Worm (Caenorhabditis elegans) whole organism, L2 larva: ENCODE measurements around the gene lect-2.

ENCODE experiments used
- C34F6.9 ChIP-seq: fragments of 150-350 bp; optimal IDR thresholded peaks from 2 replicates; lab custom pipeline; 2014; ENCODE audit warnings: missing biosample characterization, missing genetic modification characterization
- F13H6.1 ChIP-seq: sonication (generic microtip); optimal IDR thresholded peaks from 2 replicates; lab custom pipeline; 2016; ENCODE audit warnings: missing genetic modification characterization, missing compliant biosample characterization
- R02D3.7 ChIP-seq: fragments of 150-350 bp; optimal IDR thresholded peaks from 2 replicates; lab custom pipeline; 2014; ENCODE audit warnings: missing biosample characterization, missing genetic modification characterization
- Y55F3AM.14 ChIP-seq: fragments of 200-800 bp; sonication (Bioruptor generic); optimal IDR thresholded peaks from 2 replicates; lab custom pipeline; 2018; ENCODE audit warnings: mild to moderate bottlenecking, missing genetic modification characterization, missing compliant biosample characterization
- ZK546.5 ChIP-seq: sonication (generic microtip); optimal IDR thresholded peaks from 2 replicates; lab custom pipeline; 2017; ENCODE audit warnings: missing biosample characterization, missing genetic modification characterization
- alr-1 ChIP-seq: fragments of 150-350 bp; optimal IDR thresholded peaks from 2 replicates; lab custom pipeline; 2014; ENCODE audit warnings: missing biosample characterization, missing genetic modification characterization
- aly-2 ChIP-seq: fragments of 150-350 bp; optimal IDR thresholded peaks from 2 replicates; lab custom pipeline; 2014; ENCODE audit warnings: missing biosample characterization, missing genetic modification characterization
- ama-1 ChIP-seq: fragments of 150-350 bp; optimal IDR thresholded peaks from 2 replicates; lab custom pipeline; 2018; ENCODE audit warnings: inconsistent platforms
- blmp-1 ChIP-seq: sonication (generic microtip); optimal IDR thresholded peaks from 2 replicates; lab custom pipeline; 2017; ENCODE audit warnings: missing genetic modification characterization, mild to moderate bottlenecking, missing compliant biosample characterization, antibody characterized with exemption, moderate library complexity; ENCODE audit not compliant: insufficient read depth
- ceh-16 ChIP-seq: fragments of 150-350 bp; optimal IDR thresholded peaks from 2 replicates; lab custom pipeline; 2014; ENCODE audit warnings: missing biosample characterization, missing genetic modification characterization
- ceh-82 ChIP-seq: fragments of 150-350 bp; optimal IDR thresholded peaks from 2 replicates; lab custom pipeline; 2014; ENCODE audit warnings: missing biosample characterization, missing genetic modification characterization
- crh-2 ChIP-seq: sonication (generic microtip); optimal IDR thresholded peaks from 2 replicates; lab custom pipeline; 2017; ENCODE audit warnings: missing biosample characterization, missing genetic modification characterization
- dmd-4 ChIP-seq: sonication (generic microtip); optimal IDR thresholded peaks from 2 replicates; lab custom pipeline; 2017; ENCODE audit warnings: missing biosample characterization, missing genetic modification characterization
- egl-27 ChIP-seq: sonication (generic microtip); optimal IDR thresholded peaks from 3 replicates; lab custom pipeline; 2017; ENCODE audit warnings: missing biosample characterization, missing genetic modification reagents, missing genetic modification characterization
- elt-1 ChIP-seq: fragments of 150-350 bp; optimal IDR thresholded peaks from 2 replicates; lab custom pipeline; 2014; ENCODE audit warnings: missing biosample characterization, missing genetic modification characterization
- fos-1 ChIP-seq: fragments of 150-350 bp; optimal IDR thresholded peaks from 2 replicates; lab custom pipeline; 2014; ENCODE audit warnings: missing biosample characterization, missing genetic modification characterization
- gmeb-1 ChIP-seq: fragments of 150-350 bp; optimal IDR thresholded peaks from 2 replicates; lab custom pipeline; 2014; ENCODE audit warnings: missing biosample characterization, missing genetic modification characterization
- lin-13 ChIP-seq: fragments of 150-350 bp; optimal IDR thresholded peaks from 2 replicates; lab custom pipeline; 2014; ENCODE audit warnings: missing biosample characterization, missing genetic modification reagents, missing genetic modification characterization
- lin-39 ChIP-seq: fragments of 150-350 bp; optimal IDR thresholded peaks from 2 replicates; lab custom pipeline; 2014; ENCODE audit warnings: missing biosample characterization, missing genetic modification reagents, missing genetic modification characterization
- lsy-2 ChIP-seq, 2 experiments: fragments of 150-350 bp in 1 of 2; sonication (generic microtip) in 1 of 2; optimal IDR thresholded peaks; 2 replicates each; lab custom pipeline; 2014 to 2017; ENCODE audit warnings: missing biosample characterization in 2 of 2, missing genetic modification characterization in 2 of 2
- mbf-1 ChIP-seq: sonication (generic microtip); optimal IDR thresholded peaks from 2 replicates; lab custom pipeline; 2017; ENCODE audit warnings: missing biosample characterization, missing genetic modification characterization
- mdl-1 ChIP-seq, 2 experiments: fragments of 150-350 bp in 1 of 2; sonication (generic microtip) in 1 of 2; optimal IDR thresholded peaks; 2 replicates each; lab custom pipeline; 2017; ENCODE audit warnings: missing biosample characterization in 2 of 2, missing genetic modification characterization in 2 of 2
- nhr-10 ChIP-seq: sonication (generic microtip); optimal IDR thresholded peaks from 2 replicates; lab custom pipeline; 2017; ENCODE audit warnings: missing biosample characterization, missing genetic modification characterization
- nhr-11 ChIP-seq: fragments of 150-350 bp; optimal IDR thresholded peaks from 2 replicates; lab custom pipeline; 2014; ENCODE audit warnings: missing biosample characterization, missing genetic modification characterization
- nhr-12 ChIP-seq: fragments of 150-350 bp; optimal IDR thresholded peaks from 2 replicates; lab custom pipeline; 2014; ENCODE audit warnings: missing biosample characterization, missing genetic modification characterization
- nhr-129 ChIP-seq: fragments of 150-350 bp; optimal IDR thresholded peaks from 2 replicates; lab custom pipeline; 2014; ENCODE audit warnings: missing biosample characterization, missing genetic modification characterization
- nhr-21 ChIP-seq: fragments of 150-350 bp; optimal IDR thresholded peaks from 2 replicates; lab custom pipeline; 2014; ENCODE audit warnings: missing biosample characterization, missing genetic modification characterization
- nhr-23 ChIP-seq: fragments of 150-350 bp; optimal IDR thresholded peaks from 2 replicates; lab custom pipeline; 2014; ENCODE audit warnings: missing biosample characterization, missing genetic modification reagents, missing genetic modification characterization
- nhr-237 ChIP-seq: fragments of 150-350 bp; optimal IDR thresholded peaks from 2 replicates; lab custom pipeline; 2014; ENCODE audit warnings: missing biosample characterization, missing genetic modification characterization
- nhr-25 ChIP-seq: fragments of 150-350 bp; sonication (generic microtip); optimal IDR thresholded peaks from 3 replicates; lab custom pipeline; 2014; ENCODE audit warnings: missing biosample characterization, missing genetic modification characterization
- nhr-77 ChIP-seq: fragments of 150-350 bp; optimal IDR thresholded peaks from 2 replicates; lab custom pipeline; 2014; ENCODE audit warnings: missing biosample characterization, missing genetic modification characterization
- peb-1 ChIP-seq: fragments of 150-350 bp; optimal IDR thresholded peaks from 2 replicates; lab custom pipeline; 2014; ENCODE audit warnings: missing biosample characterization, missing genetic modification characterization
- sem-4 ChIP-seq: fragments of 150-350 bp; optimal IDR thresholded peaks from 2 replicates; lab custom pipeline; 2014; ENCODE audit warnings: missing biosample characterization, missing genetic modification reagents, missing genetic modification characterization
- sma-3 ChIP-seq: sonication (generic microtip); optimal IDR thresholded peaks from 2 replicates; lab custom pipeline; 2016; ENCODE audit warnings: missing genetic modification reagents, missing genetic modification characterization, missing compliant biosample characterization
- sma-9 ChIP-seq, 2 experiments: fragments of 150-350 bp in 1 of 2; sonication (generic microtip) in 1 of 2; optimal IDR thresholded peaks; 2 replicates each; lab custom pipeline; 2014 to 2016; ENCODE audit warnings: missing genetic modification characterization in 2 of 2, mild to moderate bottlenecking in 1 of 2, missing biosample characterization in 1 of 2, missing compliant biosample characterization in 1 of 2, missing genetic modification reagents in 1 of 2, moderate library complexity in 1 of 2
- snpc-4 ChIP-seq: fragments of 150-350 bp; optimal IDR thresholded peaks from 2 replicates; lab custom pipeline; 2014; ENCODE audit warnings: missing biosample characterization, missing genetic modification characterization
- unc-55 ChIP-seq: fragments of 150-350 bp; sonication (generic microtip); optimal IDR thresholded peaks from 3 replicates; lab custom pipeline; 2014; ENCODE audit warnings: missing biosample characterization, missing genetic modification reagents, missing genetic modification characterization
- zag-1 ChIP-seq: fragments of 150-350 bp; optimal IDR thresholded peaks from 2 replicates; lab custom pipeline; 2014; ENCODE audit warnings: missing biosample characterization, missing genetic modification characterization
- ztf-1 ChIP-seq: fragments of 200-800 bp; sonication (Bioruptor generic); conservative IDR thresholded peaks from 2 replicates; pipeline ENCODE4 v1.3.6; 2022; ENCODE audit warnings: missing genetic modification characterization, missing compliant biosample characterization
- ztf-11 ChIP-seq: sonication (generic microtip); optimal IDR thresholded peaks from 2 replicates; lab custom pipeline; 2017; ENCODE audit warnings: missing biosample characterization, missing genetic modification characterization

Gene lect-2

DNA sequence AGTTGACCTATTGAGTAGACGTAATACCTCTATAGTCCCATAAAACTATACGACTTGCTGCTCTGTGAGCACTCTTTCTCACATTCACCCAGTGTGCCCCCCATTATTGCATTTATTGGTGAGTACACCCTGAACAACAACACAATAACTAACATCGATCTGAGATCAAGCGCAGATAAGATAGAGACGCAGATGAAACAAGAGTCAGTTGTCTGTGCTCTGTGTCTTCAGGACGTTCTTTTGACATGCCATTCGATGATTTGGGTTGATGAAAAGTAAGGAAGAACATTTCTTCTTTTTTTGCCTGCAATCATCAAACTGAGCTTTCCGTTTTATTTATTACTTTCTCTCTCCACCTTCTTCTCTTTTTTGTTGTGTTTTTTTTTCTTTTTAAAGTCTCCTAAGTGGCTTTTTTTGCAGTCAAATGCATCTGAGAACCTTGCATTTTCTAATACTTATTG is at the start of gene lect-2:
Gene lect-2, plus strand, starts transcription at position 411 of the 461 bp plus-strand sequence.
- TF ChIP-seq sma-9 (GFP tag; optimal IDR thresholded peaks at IDR 0.05; lab: Kevin White, UChicago) (peak; percentile 65), sma-9 (tag; optimal IDR thresholded peaks at IDR 0.05; lab: Kevin White, UChicago) (no peak), nhr-129 (peak; percentile 40), F13H6.1 (tag; lab: Kevin White, UChicago) (peak; percentile 22), lsy-2 (tag; optimal IDR thresholded peaks at IDR 0.05; lab: Kevin White, UChicago) (peak in 1 of 2 experiments; percentile 28), elt-1 (tag; lab: Kevin White, UChicago) (peak; percentile 39), lin-13 (GFP tag; lab: Kevin White, UChicago) (no peak), ama-1 (lab: Kevin White, UChicago) (no peak), lin-39 (tag; lab: Kevin White, UChicago) (no peak), C34F6.9 (tag; lab: Kevin White, UChicago) (peak; percentile 11)

DNA sequence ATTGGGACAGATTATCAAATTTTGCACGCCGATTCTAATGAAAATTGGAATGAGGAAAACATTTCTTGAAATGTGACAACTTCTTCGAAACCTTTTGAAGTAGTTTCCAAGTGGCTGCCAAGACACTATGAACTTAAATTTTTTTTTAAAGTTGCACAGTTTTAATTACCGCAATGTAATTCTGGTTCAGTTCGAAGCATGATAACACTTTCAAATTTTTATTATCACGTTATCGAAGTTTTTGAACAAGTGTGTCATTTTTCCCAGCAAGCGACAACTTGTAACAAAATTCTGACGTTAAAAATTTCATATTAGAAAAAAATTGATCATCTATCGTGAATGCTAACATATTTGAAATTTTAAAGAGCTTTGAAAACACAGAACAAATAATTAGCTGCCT is 47.8 kb upstream of the lect-2 start:
- TF ChIP-seq fos-1 (tag; lab: Kevin White, UChicago) (peak; percentile 46), nhr-77 (tag; lab: Kevin White, UChicago) (no peak)

DNA sequence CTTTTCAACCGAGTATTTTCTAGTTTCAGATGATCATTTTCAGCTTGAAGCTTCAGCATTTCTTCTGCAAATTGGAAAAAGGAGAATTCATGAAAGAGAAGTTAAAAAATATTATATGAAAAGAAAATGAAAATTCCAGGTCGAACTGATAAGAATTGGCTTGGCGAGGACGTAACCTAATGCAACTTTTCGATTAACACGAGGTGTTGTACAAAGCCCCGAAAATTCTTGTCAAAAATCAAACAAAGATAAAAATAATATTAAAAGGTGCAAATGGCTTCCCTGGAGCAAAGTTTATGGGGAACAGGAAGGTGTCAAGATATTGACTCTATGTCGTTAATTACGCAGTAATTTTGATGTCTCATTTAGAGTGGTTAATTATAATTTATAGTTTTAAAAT is 46.2 kb upstream of the lect-2 start:
- no peak for TF ChIP-seq C34F6.9 (tag; lab: Kevin White, UChicago)
- TF ChIP-seq nhr-23 (tag; lab: Kevin White, UChicago): no peak
- no peak for TF ChIP-seq ceh-16
- TF ChIP-seq ceh-82 (tag; lab: Kevin White, UChicago): no peak
- peak; percentile 48 for TF ChIP-seq fos-1 (tag; lab: Kevin White, UChicago)

DNA sequence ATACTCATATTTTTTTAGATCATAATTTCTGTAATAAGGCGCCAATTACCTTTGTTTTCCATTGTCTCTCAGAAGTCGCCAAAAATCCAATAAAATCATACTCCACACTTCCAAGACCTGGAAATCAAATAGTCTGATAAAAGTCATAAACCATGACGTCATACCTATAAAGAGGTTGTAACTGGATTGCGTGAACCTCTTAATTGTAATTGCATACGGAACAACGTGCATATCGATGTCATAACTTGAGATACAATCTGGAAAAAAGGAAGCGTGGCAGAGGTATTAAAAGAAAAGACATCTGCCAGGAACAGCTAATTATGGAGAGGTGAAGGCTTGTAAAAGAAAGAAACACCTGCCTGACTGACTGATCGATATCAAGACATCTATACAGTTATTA is 45.4 kb upstream of the lect-2 start, which contains the start of gene F10C1.9:
Gene F10C1.9, minus strand, starts transcription at position 197 of the 400 bp plus-strand sequence.
- no peak for TF ChIP-seq crh-2 (tag; lab: Kevin White, UChicago)
- peak; percentile 3 for TF ChIP-seq sma-9 (GFP tag; optimal IDR thresholded peaks at IDR 0.05; lab: Kevin White, UChicago)
- TF ChIP-seq sma-9 (tag; optimal IDR thresholded peaks at IDR 0.05; lab: Kevin White, UChicago): no peak
- no peak for TF ChIP-seq nhr-10 (tag; lab: Kevin White, UChicago)
- TF ChIP-seq nhr-237: no peak
- TF ChIP-seq alr-1 (tag; lab: Kevin White, UChicago): no peak

DNA sequence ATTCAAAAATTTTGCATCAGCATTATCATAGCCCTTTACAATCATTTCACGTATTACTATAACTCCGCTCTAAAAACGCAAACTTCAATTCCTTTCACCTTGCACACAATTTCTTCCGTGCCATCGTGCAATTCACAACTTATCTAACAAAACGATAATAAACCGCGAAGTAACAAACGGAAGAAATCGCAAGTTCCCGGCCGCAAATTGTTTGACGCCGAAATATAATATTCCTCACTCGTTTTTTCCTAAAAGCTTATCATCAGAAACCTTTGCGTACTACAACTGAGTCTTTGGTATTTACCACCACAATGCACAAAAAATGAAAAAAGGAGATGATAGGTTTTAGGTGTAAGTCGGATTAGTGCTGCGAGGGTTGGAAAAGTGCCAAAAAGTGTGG is 43.2 kb upstream of the lect-2 start:
- TF ChIP-seq F13H6.1 (tag; lab: Kevin White, UChicago) (no peak), nhr-129 (no peak), dmd-4 (tag; lab: Kevin White, UChicago) (no peak), fos-1 (tag; lab: Kevin White, UChicago) (peak; percentile 82)

DNA sequence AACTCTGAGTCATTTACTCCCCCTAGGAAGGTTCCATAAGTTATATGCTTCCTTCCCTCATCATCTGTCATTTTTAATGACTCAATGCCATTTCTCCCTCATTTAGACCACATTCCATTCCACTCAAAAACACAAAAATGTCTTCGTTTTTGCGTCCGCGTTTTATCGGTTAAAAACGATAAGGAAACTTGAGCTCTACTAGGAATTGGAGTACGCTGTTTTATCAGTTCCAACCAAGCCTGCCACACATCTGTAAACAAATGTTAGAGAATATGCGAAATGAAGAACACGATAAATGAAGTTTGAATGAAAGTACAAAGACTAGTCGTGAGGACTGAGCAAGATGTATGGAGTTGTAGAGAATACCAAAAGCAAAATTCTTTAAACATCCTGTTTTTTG is 42.1 kb upstream of the lect-2 start:
- TF ChIP-seq lsy-2 (tag; optimal IDR thresholded peaks at IDR 0.05; lab: Kevin White, UChicago) (no peak), nhr-12 (tag; lab: Kevin White, UChicago) (no peak), ztf-1 (GFP tag; lab: Robert Waterston, UW) (no peak), zag-1 (no peak), mbf-1 (no peak), snpc-4 (no peak), egl-27 (tag; lab: Kevin White, UChicago) (no peak), mdl-1 (tag; optimal IDR thresholded peaks at IDR 0.05; lab: Kevin White, UChicago) (no peak), Y55F3AM.14 (GFP tag; lab: Kevin White, UChicago) (no peak), crh-2 (tag; lab: Kevin White, UChicago) (peak; percentile 67), aly-2 (tag; lab: Kevin White, UChicago) (no peak), fos-1 (tag; lab: Kevin White, UChicago) (peak; percentile 97), sem-4 (tag; lab: Kevin White, UChicago) (no peak), R02D3.7 (tag; lab: Kevin White, UChicago) (no peak), nhr-21 (no peak), nhr-10 (tag; lab: Kevin White, UChicago) (no peak), ceh-82 (tag; lab: Kevin White, UChicago) (no peak), lin-39 (tag; lab: Kevin White, UChicago) (no peak), sma-3 (GFP tag; lab: Kevin White, UChicago) (no peak), blmp-1 (no peak), ZK546.5 (tag; lab: Kevin White, UChicago) (no peak), F13H6.1 (tag; lab: Kevin White, UChicago) (peak; percentile 28), gmeb-1 (peak; percentile 13), nhr-11 (tag; lab: Kevin White, UChicago) (no peak), nhr-129 (no peak), elt-1 (tag; lab: Kevin White, UChicago) (no peak), unc-55 (GFP tag; lab: Kevin White, UChicago) (no peak), peb-1 (no peak), sma-9 (GFP tag; optimal IDR thresholded peaks at IDR 0.05; lab: Kevin White, UChicago) (peak; percentile 45), sma-9 (tag; optimal IDR thresholded peaks at IDR 0.05; lab: Kevin White, UChicago) (no peak), ztf-11 (no peak), nhr-25 (tag; lab: Kevin White, UChicago) (no peak), nhr-237 (no peak), ceh-16 (no peak)
